Fruit fly (Drosophila melanogaster) whole organism, prepupa: ENCODE data around the gene CG4338.

Experiments used
- Blimp-1 ChIP-seq: fragments of 200-800 bp; sonication (Bioruptor generic); optimal IDR thresholded peaks from 3 replicates; lab custom pipeline; 2017; ENCODE audit warnings: missing biosample characterization, missing genetic modification characterization, mild to moderate bottlenecking, moderate library complexity, missing genetic modification reagents
- CG10631 ChIP-seq: fragments of 200-800 bp; sonication (Bioruptor generic); optimal IDR thresholded peaks from 2 replicates; lab custom pipeline; 2016; ENCODE audit warnings: missing biosample characterization, missing genetic modification characterization
- CG10669 ChIP-seq: fragments of 200-800 bp; sonication (Bioruptor generic); optimal IDR thresholded peaks from 3 replicates; lab custom pipeline; 2018; ENCODE audit warnings: missing biosample characterization, mild to moderate bottlenecking, missing genetic modification characterization, moderate library complexity
- CG11294 ChIP-seq: fragments of 200-800 bp; sonication (Bioruptor generic); IDR thresholded peaks from 2 replicates; pipeline ENCODE4 v1.3.6; 2022; ENCODE audit warnings: missing biosample characterization, missing genetic modification characterization
- CG11762 ChIP-seq: fragments of 200-800 bp; sonication (Bioruptor generic); optimal IDR thresholded peaks from 3 replicates; lab custom pipeline; 2016; ENCODE audit warnings: missing biosample characterization, missing genetic modification characterization; ENCODE audit not compliant: insufficient read depth
- CG11902 ChIP-seq: fragments of 200-800 bp; sonication (Bioruptor generic); optimal IDR thresholded peaks from 3 replicates; lab custom pipeline; 2016; ENCODE audit warnings: missing biosample characterization, missing genetic modification characterization
- CG1621 ChIP-seq: fragments of 200-800 bp; sonication (Bioruptor generic); optimal IDR thresholded peaks from 3 replicates; lab custom pipeline; 2018; ENCODE audit warnings: missing biosample characterization, mild to moderate bottlenecking, missing genetic modification characterization
- CG3032 ChIP-seq: fragments of 200-800 bp; optimal IDR thresholded peaks from 2 replicates; lab custom pipeline; 2019; ENCODE audit warnings: missing biosample characterization, mild to moderate bottlenecking, missing genetic modification characterization, moderate library complexity
- CG31627 ChIP-seq: fragments of 200-800 bp; sonication (Bioruptor generic); optimal IDR thresholded peaks from 3 replicates; lab custom pipeline; 2016; ENCODE audit warnings: missing biosample characterization, missing genetic modification characterization
- CG32006 ChIP-seq: fragments of 200-800 bp; sonication (Bioruptor generic); optimal IDR thresholded peaks from 3 replicates; lab custom pipeline; 2017; ENCODE audit warnings: missing biosample characterization, mild to moderate bottlenecking, missing genetic modification characterization
- CG34406 ChIP-seq: fragments of 200-800 bp; sonication (Bioruptor generic); optimal IDR thresholded peaks from 3 replicates; lab custom pipeline; 2016; ENCODE audit warnings: missing biosample characterization, missing genetic modification characterization
- CG6276 ChIP-seq: fragments of 200-800 bp; sonication (Bioruptor generic); optimal IDR thresholded peaks from 2 replicates; lab custom pipeline; 2017; ENCODE audit warnings: missing biosample characterization, mild to moderate bottlenecking, missing genetic modification characterization
- CG6808 ChIP-seq: fragments of 200-800 bp; sonication (Bioruptor generic); optimal IDR thresholded peaks from 3 replicates; lab custom pipeline; 2017; ENCODE audit warnings: missing biosample characterization, missing genetic modification characterization, mild to moderate bottlenecking, moderate library complexity, missing genetic modification reagents
- CG6854 ChIP-seq: fragments of 200-800 bp; sonication (Bioruptor generic); optimal IDR thresholded peaks from 2 replicates; lab custom pipeline; 2017; ENCODE audit warnings: missing biosample characterization, mild to moderate bottlenecking, missing genetic modification characterization
- CG7368 ChIP-seq: fragments of 200-800 bp; sonication (Bioruptor generic); optimal IDR thresholded peaks from 3 replicates; lab custom pipeline; 2016; ENCODE audit warnings: missing biosample characterization, missing genetic modification characterization
- CG8319 ChIP-seq: fragments of 200-800 bp; sonication (Bioruptor generic); optimal IDR thresholded peaks from 3 replicates; lab custom pipeline; 2016; ENCODE audit warnings: missing biosample characterization, missing genetic modification characterization
- CG8632 ChIP-seq: fragments of 200-800 bp; sonication (Bioruptor generic); optimal IDR thresholded peaks from 3 replicates; lab custom pipeline; 2016; ENCODE audit warnings: missing biosample characterization, missing genetic modification characterization
- Eip93F ChIP-seq: fragments of 200-800 bp; sonication (Bioruptor generic); optimal IDR thresholded peaks from 2 replicates; lab custom pipeline; 2016; ENCODE audit warnings: missing biosample characterization, mild to moderate bottlenecking, missing genetic modification characterization
- Ets21C ChIP-seq: fragments of 200-800 bp; sonication (Bioruptor generic); optimal IDR thresholded peaks from 3 replicates; lab custom pipeline; 2016; ENCODE audit warnings: missing biosample characterization, missing genetic modification characterization
- Ets96B ChIP-seq: fragments of 200-800 bp; optimal IDR thresholded peaks from 2 replicates; lab custom pipeline; 2019; ENCODE audit warnings: missing biosample characterization, mild to moderate bottlenecking, missing genetic modification characterization, moderate library complexity
- Hr38 ChIP-seq: sonication (Bioruptor generic); optimal IDR thresholded peaks from 2 replicates; lab custom pipeline; 2016; ENCODE audit warnings: missing biosample characterization, missing genetic modification characterization
- Hr39 ChIP-seq: fragments of 200-800 bp; sonication (Bioruptor generic); optimal IDR thresholded peaks from 2 replicates; lab custom pipeline; 2016; ENCODE audit warnings: missing biosample characterization, missing genetic modification characterization
- Hr4 ChIP-seq: fragments of 200-800 bp; sonication (Bioruptor generic); optimal IDR thresholded peaks from 3 replicates; lab custom pipeline; 2016; ENCODE audit warnings: missing biosample characterization, missing genetic modification characterization
- Lpt ChIP-seq: fragments of 200-800 bp; sonication (Bioruptor generic); optimal IDR thresholded peaks from 3 replicates; lab custom pipeline; 2016; ENCODE audit warnings: missing biosample characterization, missing genetic modification characterization
- Met ChIP-seq: fragments of 200-800 bp; sonication (Bioruptor generic); optimal IDR thresholded peaks from 3 replicates; lab custom pipeline; 2016; ENCODE audit warnings: missing biosample characterization, missing genetic modification characterization
- Smox ChIP-seq: fragments of 200-800 bp; sonication (Bioruptor generic); optimal IDR thresholded peaks from 3 replicates; lab custom pipeline; 2016; ENCODE audit warnings: missing biosample characterization, missing genetic modification characterization
- Sox14 ChIP-seq: fragments of 200-800 bp; sonication (Bioruptor generic); optimal IDR thresholded peaks from 3 replicates; lab custom pipeline; 2016; ENCODE audit warnings: missing biosample characterization, missing genetic modification characterization
- achi ChIP-seq: fragments of 200-800 bp; sonication (Bioruptor generic); optimal IDR thresholded peaks from 3 replicates; lab custom pipeline; 2016; ENCODE audit warnings: missing biosample characterization, missing genetic modification characterization
- acj6 ChIP-seq: fragments of 200-800 bp; sonication (Bioruptor generic); optimal IDR thresholded peaks from 3 replicates; lab custom pipeline; 2016; ENCODE audit warnings: missing biosample characterization, missing genetic modification characterization
- cyc ChIP-seq: fragments of 200-800 bp; sonication (Bioruptor generic); optimal IDR thresholded peaks from 3 replicates; lab custom pipeline; 2016; ENCODE audit warnings: missing biosample characterization, missing genetic modification characterization
- dac ChIP-seq: fragments of 200-800 bp; sonication (Bioruptor generic); optimal IDR thresholded peaks from 2 replicates; lab custom pipeline; 2017; ENCODE audit warnings: missing biosample characterization, mild to moderate bottlenecking, missing genetic modification characterization
- dsx ChIP-seq: fragments of 200-800 bp; optimal IDR thresholded peaks from 3 replicates; lab custom pipeline; 2019; ENCODE audit warnings: missing biosample characterization, mild to moderate bottlenecking, missing genetic modification characterization, moderate library complexity; ENCODE audit not compliant: poor library complexity, severe bottlenecking
- eg ChIP-seq: fragments of 200-800 bp; sonication (Bioruptor generic); IDR thresholded peaks from 3 replicates; pipeline ENCODE4 v1.3.6; 2022; ENCODE audit warnings: missing biosample characterization, missing genetic modification characterization
- esn ChIP-seq: fragments of 200-800 bp; sonication (Bioruptor generic); optimal IDR thresholded peaks from 2 replicates; lab custom pipeline; 2016; ENCODE audit warnings: missing biosample characterization, mild to moderate bottlenecking, missing genetic modification characterization, moderate library complexity
- fd85E ChIP-seq: fragments of 200-800 bp; sonication (Bioruptor generic); optimal IDR thresholded peaks from 3 replicates; lab custom pipeline; 2016; ENCODE audit warnings: missing biosample characterization, missing genetic modification characterization
- fkh ChIP-seq: fragments of 200-800 bp; sonication (Bioruptor generic); optimal IDR thresholded peaks from 3 replicates; lab custom pipeline; 2017; ENCODE audit warnings: missing biosample characterization, mild to moderate bottlenecking, missing genetic modification characterization, moderate library complexity
- lz ChIP-seq: fragments of 200-800 bp; sonication (Bioruptor generic); optimal IDR thresholded peaks from 3 replicates; lab custom pipeline; 2016; ENCODE audit warnings: missing biosample characterization, missing genetic modification characterization
- pdm3 ChIP-seq: fragments of 200-800 bp; sonication (Bioruptor generic); optimal IDR thresholded peaks from 3 replicates; lab custom pipeline; 2016; ENCODE audit warnings: missing biosample characterization, missing genetic modification characterization
- salr ChIP-seq, 2 experiments: fragments of 200-800 bp; sonication (Bioruptor generic); optimal IDR thresholded peaks; 3 replicates each; lab custom pipeline; 2016 to 2018; ENCODE audit warnings: missing biosample characterization in 2 of 2, missing genetic modification characterization in 2 of 2, mild to moderate bottlenecking in 1 of 2
- spab ChIP-seq: fragments of 200-800 bp; sonication (Bioruptor generic); optimal IDR thresholded peaks from 2 replicates; lab custom pipeline; 2017; ENCODE audit warnings: missing biosample characterization, mild to moderate bottlenecking, missing genetic modification characterization, missing genetic modification reagents
- svp ChIP-seq: fragments of 200-800 bp; sonication (Bioruptor generic); peaks from one replicate; lab custom pipeline; 2016; ENCODE audit warnings: missing biosample characterization, missing genetic modification characterization

The CG4338 gene

DNA sequence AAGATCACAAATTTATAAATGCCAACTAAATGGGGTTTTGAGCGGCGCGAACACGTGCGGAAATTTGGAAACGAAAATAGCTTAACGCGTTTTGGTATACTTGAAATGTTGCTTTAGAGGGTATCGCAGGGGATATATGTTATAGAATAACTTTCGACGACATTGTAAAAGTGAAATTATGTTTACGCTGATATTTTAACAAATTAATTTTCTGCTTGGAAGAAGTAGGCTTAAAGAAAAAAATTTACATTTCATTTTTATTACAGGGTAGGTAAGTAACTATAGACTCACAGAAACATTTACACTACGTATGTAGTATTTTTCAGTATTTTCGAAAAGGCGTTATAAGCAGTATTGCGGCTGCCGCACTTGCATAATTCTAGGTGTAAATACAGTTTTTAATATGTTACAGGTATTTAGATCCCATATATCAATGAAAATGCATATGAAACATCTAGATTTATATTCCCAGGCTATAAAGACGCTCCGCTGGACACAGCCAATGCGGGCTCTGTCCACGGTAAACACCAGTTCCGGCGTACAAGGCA, 45.9 kb upstream of the CG4338 start, which contains the start of the genes Art3 and mRpS10 (continued):
- TF ChIP-seq eg (GFP tag; lab: Robert Waterston, UW) (peak; percentile 100), CG34406 (peak; percentile 100), Hr38 (peak; percentile 96), CG11294 (GFP tag; lab: Robert Waterston, UW) (peak; percentile 100), CG6808 (GFP tag; lab: Kevin White, UChicago) (peak; percentile 99), CG31627 (peak; percentile 100), CG7368 (GFP tag; lab: Kevin White, UChicago) (peak; percentile 100), CG11762 (GFP tag; lab: Kevin White, UChicago) (peak; percentile 100), Met (GFP tag; lab: Kevin White, UChicago) (peak; percentile 100), Eip93F (GFP tag; lab: Kevin White, UChicago) (peak; percentile 98), achi (GFP tag; lab: Kevin White, UChicago) (peak; percentile 99), esn (GFP tag; lab: Kevin White, UChicago) (peak; percentile 100), CG8632 (peak; percentile 100)

DNA sequence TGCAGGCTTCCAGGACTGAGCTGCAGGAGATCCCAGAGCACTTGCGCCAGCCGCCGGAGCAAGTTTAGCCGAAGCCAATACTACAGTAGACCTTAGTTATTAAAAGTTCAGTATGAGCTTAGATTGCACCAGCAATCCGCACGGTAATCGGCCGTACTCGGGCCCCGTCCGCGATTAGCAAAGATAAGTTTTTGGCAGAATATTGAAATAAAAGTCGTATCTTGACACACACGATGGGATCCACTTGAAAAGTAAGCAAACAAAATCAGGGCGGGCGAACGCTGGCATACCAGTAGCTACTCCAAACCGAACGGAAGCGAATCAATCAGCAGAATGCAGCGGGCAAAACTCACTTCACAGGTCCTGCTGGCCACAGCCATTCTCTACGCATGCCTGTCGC, 45.0 kb upstream of the CG4338 start, which contains the start of gene CG34316:
Gene CG34316 (plus strand): TSS at position 301 of the 400 bp plus-strand sequence.
- TF ChIP-seq acj6 (no peak), svp (no peak), CG34406 (no peak), cyc (GFP tag; lab: Kevin White, UChicago) (no peak), achi (GFP tag; lab: Kevin White, UChicago) (no peak), dac (GFP tag; lab: Kevin White, UChicago) (no peak), fkh (no peak), CG10669 (GFP tag; lab: Kevin White, UChicago) (no peak), CG8632 (no peak)

DNA sequence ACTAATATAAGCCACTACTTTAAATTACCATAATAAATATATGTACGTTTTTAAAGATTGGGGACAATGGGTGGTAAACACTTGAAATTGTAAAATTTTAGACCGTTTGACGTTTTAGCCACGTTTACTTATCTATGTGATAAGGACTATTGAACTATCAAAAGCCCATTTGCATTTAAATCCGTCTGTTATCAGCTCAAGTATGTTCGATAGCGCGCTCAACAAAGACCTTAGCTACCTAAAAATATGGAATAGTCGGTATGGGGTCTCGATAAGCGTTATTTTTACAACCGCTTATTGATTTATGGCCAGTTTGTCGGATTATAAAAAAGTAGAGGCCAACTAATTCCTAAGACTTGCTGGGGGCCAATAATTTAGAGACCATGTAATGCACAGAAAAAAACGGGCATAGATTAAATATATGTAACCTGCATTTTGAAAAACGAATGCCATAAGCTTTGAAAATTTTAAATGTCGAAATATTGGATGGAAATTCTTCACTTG, 43.6 kb upstream of the CG4338 start:
- TF ChIP-seq Smox (GFP tag; lab: Kevin White, UChicago) (no peak), cyc (GFP tag; lab: Kevin White, UChicago) (no peak), achi (GFP tag; lab: Kevin White, UChicago) (no peak), esn (GFP tag; lab: Kevin White, UChicago) (no peak), Sox14 (GFP tag; lab: Kevin White, UChicago) (no peak), Ets96B (no peak), eg (GFP tag; lab: Robert Waterston, UW) (no peak), Lpt (GFP tag; lab: Kevin White, UChicago) (no peak), acj6 (no peak), CG11294 (GFP tag; lab: Robert Waterston, UW) (no peak), spab (GFP tag; lab: Kevin White, UChicago) (no peak)

DNA sequence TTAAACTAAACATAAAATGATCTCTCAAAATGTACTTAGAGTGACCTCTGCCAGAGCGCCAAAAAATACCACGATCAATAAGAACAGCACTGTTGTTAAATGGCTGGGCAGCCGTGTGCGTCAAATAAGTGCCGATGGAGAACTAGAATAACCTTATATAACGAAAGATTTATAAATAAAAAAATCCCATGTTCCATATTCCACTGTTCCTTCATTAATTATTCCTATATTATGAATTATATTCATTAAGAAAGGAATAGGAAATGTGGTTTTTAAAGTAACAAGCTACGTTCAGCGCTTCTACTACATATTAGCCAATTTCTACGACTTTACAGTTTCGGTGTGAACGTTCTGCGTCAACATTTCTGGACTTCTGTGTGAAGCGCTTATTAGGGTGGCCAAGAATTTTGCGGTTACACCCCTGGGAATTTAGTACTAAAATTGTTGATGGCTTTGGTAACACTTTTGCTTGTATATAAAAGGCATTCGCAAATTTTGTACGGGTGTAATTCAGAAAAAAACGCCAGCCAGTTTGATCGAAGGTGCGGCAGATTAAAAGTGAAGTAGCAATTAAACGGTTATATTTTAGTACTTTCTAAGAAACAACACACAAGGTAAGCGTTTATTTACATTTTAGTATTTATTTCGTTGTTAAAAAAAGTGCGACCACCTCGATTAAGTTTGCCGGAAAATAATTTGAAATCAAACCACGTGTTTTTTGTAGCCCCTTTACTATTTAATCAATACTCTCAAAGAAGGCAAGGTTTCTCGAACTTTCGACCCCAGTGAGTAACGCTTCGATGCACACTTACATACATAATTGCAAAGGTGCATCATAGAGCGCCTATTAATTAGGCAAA, 32.9 kb upstream of the CG4338 start, which contains the start of the genes tefu and Hsc70-4:
Gene tefu (minus strand): TSS at position 51 of the 860 bp plus-strand sequence.
Gene Hsc70-4 (plus strand): TSS at position 502 of the 860 bp plus-strand sequence.
- TF ChIP-seq CG11762 (GFP tag; lab: Kevin White, UChicago), result peak; percentile 31
- peak; percentile 88 for TF ChIP-seq Hr39 (GFP tag; lab: Kevin White, UChicago)
- peak; percentile 38 for TF ChIP-seq dsx
- TF ChIP-seq CG10631 (GFP tag; lab: Kevin White, UChicago), result peak; percentile 82
- no peak for TF ChIP-seq Ets96B
- no peak for TF ChIP-seq pdm3 (GFP tag; lab: Kevin White, UChicago)
- TF ChIP-seq CG6854 (GFP tag; lab: Kevin White, UChicago), result peak; percentile 26
- peak; percentile 1 for TF ChIP-seq Blimp-1 (GFP tag; lab: Kevin White, UChicago)
- TF ChIP-seq svp, result peak; percentile 71
- TF ChIP-seq fd85E (GFP tag; lab: Kevin White, UChicago), result no peak
- TF ChIP-seq CG8319 (GFP tag; lab: Kevin White, UChicago), result peak; percentile 21
- TF ChIP-seq Ets21C (GFP tag; lab: Kevin White, UChicago), result peak; percentile 81
- TF ChIP-seq CG6808 (GFP tag; lab: Kevin White, UChicago), result no peak
- peak; percentile 80 for TF ChIP-seq cyc (GFP tag; lab: Kevin White, UChicago)
- peak; percentile 66 for TF ChIP-seq Eip93F (GFP tag; lab: Kevin White, UChicago)
- TF ChIP-seq CG6276 (GFP tag; lab: Kevin White, UChicago), result no peak
- peak; percentile 85 for TF ChIP-seq CG3032
- peak; percentile 81 for TF ChIP-seq eg (GFP tag; lab: Robert Waterston, UW)
- TF ChIP-seq CG32006 (GFP tag; lab: Kevin White, UChicago), result no peak
- TF ChIP-seq Hr4 (GFP tag; lab: Kevin White, UChicago), result peak; percentile 76
- TF ChIP-seq CG1621 (tag; lab: Kevin White, UChicago), result no peak
- TF ChIP-seq lz (GFP tag; lab: Kevin White, UChicago), result peak; percentile 74
- TF ChIP-seq CG11294 (GFP tag; lab: Robert Waterston, UW), result peak; percentile 67
- peak; percentile 33 for TF ChIP-seq dac (GFP tag; lab: Kevin White, UChicago)
- TF ChIP-seq CG11902 (GFP tag; lab: Kevin White, UChicago), result peak; percentile 76
- peak in 1 of 2 experiments; percentile 60 for TF ChIP-seq salr (GFP tag; optimal IDR thresholded peaks at IDR 0.05; lab: Kevin White, UChicago)
